Comparison of ENCODE assay signal across 1 fruit fly cellular context in genomic region chrX:3714020-3714419, dm6.
TF ChIP-seq lines count a peak whose summit lies in the region.

No protein-coding gene starts in this region.

TF ChIP-seq in whole organism, embryonic, 481 proteins besides CTCF, POLR2A, EP300 and RAD21 (continued from another document):
- TF ChIP-seq CG12071 (GFP tag; optimal IDR thresholded peaks at IDR 0.05; lab: Kevin White, UChicago) (no peak), ato (GFP tag; IDR thresholded peaks at IDR 0.05; lab: Robert Waterston, UW; ENCODE audit: partially characterized antibody) (no peak), CHES-1-like (GFP tag; optimal IDR thresholded peaks at IDR 0.05; lab: Kevin White, UChicago) (peak; percentile 30), ab (GFP tag; optimal IDR thresholded peaks at IDR 0.05; lab: Kevin White, UChicago) (no peak), chif (GFP tag; optimal IDR thresholded peaks at IDR 0.05; lab: Kevin White, UChicago) (peak in 1 of 2 experiments; percentile 9), HLH4C (GFP tag; IDR thresholded peaks at IDR 0.05; lab: Robert Waterston, UW; ENCODE audit: partially characterized antibody) (no peak), ash1 (GFP tag; optimal IDR thresholded peaks at IDR 0.05; lab: Kevin White, UChicago) (no peak), CG12391 (tag; optimal IDR thresholded peaks at IDR 0.05; lab: Kevin White, UChicago) (peak; percentile 47), Asciz (GFP tag; optimal IDR thresholded peaks at IDR 0.05; lab: Kevin White, UChicago) (no peak), knrl (GFP tag; IDR thresholded peaks at IDR 0.05; lab: Robert Waterston, UW; ENCODE audit: partially characterized antibody) (no peak), CG4404 (GFP tag; IDR thresholded peaks at IDR 0.05; lab: Robert Waterston, UW) (no peak), CG4617 (GFP tag; optimal IDR thresholded peaks at IDR 0.05; lab: Kevin White, UChicago; ENCODE audit: borderline replicate concordance) (no peak), zen2 (GFP tag; IDR thresholded peaks at IDR 0.05; lab: Robert Waterston, UW; ENCODE audit: partially characterized antibody) (no peak), maf-S (GFP tag; optimal IDR thresholded peaks at IDR 0.05; lab: Kevin White, UChicago) (no peak), CG2199 (GFP tag; IDR thresholded peaks at IDR 0.05; lab: Robert Waterston, UW) (no peak), trem (tag; optimal IDR thresholded peaks at IDR 0.05; lab: Kevin White, UChicago) (no peak), al (GFP tag; IDR thresholded peaks at IDR 0.05; lab: Robert Waterston, UW) (no peak), wek (GFP tag; optimal IDR thresholded peaks at IDR 0.05; lab: Kevin White, UChicago) (no peak), abd-A (tag; optimal IDR thresholded peaks at IDR 0.05; lab: Kevin White, UChicago) (no peak), CG17385 (GFP tag; optimal IDR thresholded peaks at IDR 0.05; lab: Kevin White, UChicago) (peak; percentile 41), shn (GFP tag; optimal IDR thresholded peaks at IDR 0.05; lab: Kevin White, UChicago) (no peak), CrebB (tag; optimal IDR thresholded peaks at IDR 0.05; lab: Kevin White, UChicago) (no peak), CG17829 (tag; optimal IDR thresholded peaks at IDR 0.05; lab: Kevin White, UChicago) (no peak), CG3407 (GFP tag; optimal IDR thresholded peaks at IDR 0.05; lab: Kevin White, UChicago) (peak; percentile 16), pho (GFP tag; optimal IDR thresholded peaks at IDR 0.05; lab: Kevin White, UChicago) (peak; percentile 22), Drgx (GFP tag; IDR thresholded peaks at IDR 0.05; lab: Robert Waterston, UW) (peak; percentile 75), sim (GFP tag; IDR thresholded peaks at IDR 0.05; lab: Robert Waterston, UW) (no peak), CG16813 (GFP tag; IDR thresholded peaks at IDR 0.05; lab: Robert Waterston, UW; ENCODE audit: partially characterized antibody) (no peak), mirr (GFP tag; optimal IDR thresholded peaks at IDR 0.05; lab: Kevin White, UChicago) (no peak), CG11504 (tag; optimal IDR thresholded peaks at IDR 0.05; lab: Kevin White, UChicago) (peak; percentile 69), h (optimal IDR thresholded peaks at IDR 0.05; lab: Kevin White, UChicago) (no peak), bigmax (GFP tag; optimal IDR thresholded peaks at IDR 0.05; lab: Kevin White, UChicago) (no peak), sc (optimal IDR thresholded peaks at IDR 0.05; lab: Kevin White, UChicago) (no peak), sc (GFP tag; optimal IDR thresholded peaks at IDR 0.05; lab: Kevin White, UChicago) (no peak), Side (GFP tag; optimal IDR thresholded peaks at IDR 0.05; lab: Kevin White, UChicago) (peak; percentile 23), grau (tag; optimal IDR thresholded peaks at IDR 0.05; lab: Kevin White, UChicago) (peak; percentile 92), ac (GFP tag; optimal IDR thresholded peaks at IDR 0.05; lab: Kevin White, UChicago) (no peak), dm (GFP tag; optimal IDR thresholded peaks at IDR 0.05; lab: Kevin White, UChicago) (no peak), rib (GFP tag; IDR thresholded peaks at IDR 0.05; lab: Robert Waterston, UW) (no peak), mam (GFP tag; optimal IDR thresholded peaks at IDR 0.05; lab: Kevin White, UChicago) (peak; percentile 18), gcm (GFP tag; optimal IDR thresholded peaks at IDR 0.05; lab: Kevin White, UChicago) (peak; percentile 39), ATbp (GFP tag; optimal IDR thresholded peaks at IDR 0.05; lab: Kevin White, UChicago) (peak; percentile 30), Hr51 (GFP tag; optimal IDR thresholded peaks at IDR 0.05; lab: Kevin White, UChicago) (peak in 1 of 2 experiments; percentile 69), CG11695 (GFP tag; IDR thresholded peaks at IDR 0.05; lab: Robert Waterston, UW) (peak; percentile 32; the same call in 1 of the 3 replicates), crol (GFP tag; IDR thresholded peaks at IDR 0.05; lab: Robert Waterston, UW) (no peak), klu (GFP tag; IDR thresholded peaks at IDR 0.05; lab: Robert Waterston, UW) (no peak), hbn (GFP tag; IDR thresholded peaks at IDR 0.05; lab: Robert Waterston, UW; ENCODE audit: partially characterized antibody) (no peak), CG1024 (GFP tag; IDR thresholded peaks at IDR 0.05; lab: Robert Waterston, UW) (no peak), emc (GFP tag; optimal IDR thresholded peaks at IDR 0.05; lab: Kevin White, UChicago) (no peak), pzg (GFP tag; optimal IDR thresholded peaks at IDR 0.05; lab: Kevin White, UChicago) (no peak), CG7372 (GFP tag; IDR thresholded peaks at IDR 0.05; lab: Robert Waterston, UW) (no peak), CG18619 (GFP tag; optimal IDR thresholded peaks at IDR 0.05; lab: Kevin White, UChicago) (peak; percentile 23), CG2120 (GFP tag; optimal IDR thresholded peaks at IDR 0.05; lab: Kevin White, UChicago) (peak; percentile 62), Vsx1 (GFP tag; optimal IDR thresholded peaks at IDR 0.05; lab: Kevin White, UChicago) (no peak), da (GFP tag; optimal IDR thresholded peaks at IDR 0.05; lab: Kevin White, UChicago) (no peak), pfk (GFP tag; optimal IDR thresholded peaks at IDR 0.05; lab: Kevin White, UChicago) (no peak), CG8924 (tag; optimal IDR thresholded peaks at IDR 0.05; lab: Kevin White, UChicago) (peak; percentile 54), CG2202 (tag; optimal IDR thresholded peaks at IDR 0.05; lab: Kevin White, UChicago) (no peak), nom (GFP tag; optimal IDR thresholded peaks at IDR 0.05; lab: Kevin White, UChicago) (no peak), Ets97D (GFP tag; optimal IDR thresholded peaks at IDR 0.05; lab: Kevin White, UChicago) (no peak), CkIIα-i1 (GFP tag; IDR thresholded peaks at IDR 0.05; lab: Robert Waterston, UW) (no peak), NC2α (GFP tag; optimal IDR thresholded peaks at IDR 0.05; lab: Kevin White, UChicago) (no peak), pb (GFP tag; optimal IDR thresholded peaks at IDR 0.05; lab: Kevin White, UChicago) (no peak), CG1792 (GFP tag; optimal IDR thresholded peaks at IDR 0.05; lab: Kevin White, UChicago) (no peak), seq (GFP tag; IDR thresholded peaks at IDR 0.05; lab: Robert Waterston, UW) (0 out of 2 replicates have a peak, but pooled peaks have one; percentile 35), CG6254 (GFP tag; optimal IDR thresholded peaks at IDR 0.05; lab: Kevin White, UChicago) (no peak), cg (GFP tag; optimal IDR thresholded peaks at IDR 0.05; lab: Kevin White, UChicago) (peak; percentile 28), CG1602 (GFP tag; optimal IDR thresholded peaks at IDR 0.05; lab: Kevin White, UChicago) (no peak), gro (GFP tag; optimal IDR thresholded peaks at IDR 0.05; lab: Kevin White, UChicago) (no peak), btn (GFP tag; optimal IDR thresholded peaks at IDR 0.05; lab: Kevin White, UChicago) (no peak), Jarid2 (GFP tag; optimal IDR thresholded peaks at IDR 0.05; lab: Kevin White, UChicago) (no peak), sug (tag; optimal IDR thresholded peaks at IDR 0.05; lab: Kevin White, UChicago) (peak; percentile 2), gfzf (GFP tag; optimal IDR thresholded peaks at IDR 0.05; lab: Kevin White, UChicago) (no peak), repo (GFP tag; optimal IDR thresholded peaks at IDR 0.05; lab: Kevin White, UChicago) (no peak), Dref (GFP tag; IDR thresholded peaks at IDR 0.05; lab: Robert Waterston, UW) (no peak), Chrac-16 (GFP tag; optimal IDR thresholded peaks at IDR 0.05; lab: Kevin White, UChicago) (peak; percentile 28), jing (GFP tag; optimal IDR thresholded peaks at IDR 0.05; lab: Kevin White, UChicago) (no peak), sisA (GFP tag; IDR thresholded peaks at IDR 0.05; lab: Robert Waterston, UW) (no peak), CG5245 (GFP tag; optimal IDR thresholded peaks at IDR 0.05; lab: Kevin White, UChicago) (no peak), ap (GFP tag; IDR thresholded peaks at IDR 0.05; lab: Robert Waterston, UW) (no peak), CG8478 (optimal IDR thresholded peaks at IDR 0.05; lab: Kevin White, UChicago) (no peak), Dbx (GFP tag; IDR thresholded peaks at IDR 0.05; lab: Robert Waterston, UW) (0 out of 3 replicates have a peak, but pooled peaks have one; percentile 20), CG10462 (GFP tag; optimal IDR thresholded peaks at IDR 0.05; lab: Kevin White, UChicago) (no peak), CG14667 (GFP tag; IDR thresholded peaks at IDR 0.05; lab: Robert Waterston, UW) (no peak), Fer3 (tag; optimal IDR thresholded peaks at IDR 0.05; lab: Kevin White, UChicago) (peak; percentile 24), CG4820 (GFP tag; optimal IDR thresholded peaks at IDR 0.05; lab: Kevin White, UChicago) (no peak), Eip74EF (GFP tag; optimal IDR thresholded peaks at IDR 0.05; lab: Kevin White, UChicago) (peak in 1 of 2 experiments; percentile 14), CG4424 (GFP tag; optimal IDR thresholded peaks at IDR 0.05; lab: Kevin White, UChicago) (no peak), CG34376 (GFP tag; optimal IDR thresholded peaks at IDR 0.05; lab: Kevin White, UChicago) (no peak), CG17361 (GFP tag; IDR thresholded peaks at IDR 0.05; lab: Robert Waterston, UW) (0 out of 3 replicates have a peak, but pooled peaks have one; percentile 40), jumu (GFP tag; optimal IDR thresholded peaks at IDR 0.05; lab: Kevin White, UChicago) (peak; percentile 34), danr (GFP tag; IDR thresholded peaks at IDR 0.05; lab: Robert Waterston, UW) (no peak), CG14050 (GFP tag; IDR thresholded peaks at IDR 0.05; lab: Robert Waterston, UW) (peak; percentile 34; the same call in 1 of the 3 replicates), CG3847 (GFP tag; IDR thresholded peaks at IDR 0.05; lab: Robert Waterston, UW) (0 out of 2 replicates have a peak, but pooled peaks have one; percentile 31), inv (GFP tag; IDR thresholded peaks at IDR 0.05; lab: Robert Waterston, UW; ENCODE audit: partially characterized antibody) (no peak), caup (GFP tag; optimal IDR thresholded peaks at IDR 0.05; lab: Kevin White, UChicago; ENCODE audit: severe bottlenecking) (no peak), tin (GFP tag; optimal IDR thresholded peaks at IDR 0.05; lab: Kevin White, UChicago) (peak; percentile 0), CG9817 (tag; optimal IDR thresholded peaks at IDR 0.05; lab: Kevin White, UChicago) (peak; percentile 49), CG2712 (tag; optimal IDR thresholded peaks at IDR 0.05; lab: Kevin White, UChicago) (peak; percentile 38), Spps (tag; optimal IDR thresholded peaks at IDR 0.05; lab: Kevin White, UChicago) (no peak), CG30020 (tag; optimal IDR thresholded peaks at IDR 0.05; lab: Kevin White, UChicago) (no peak), CG6765 (GFP tag; optimal IDR thresholded peaks at IDR 0.05; lab: Kevin White, UChicago) (no peak), eve (GFP tag; optimal IDR thresholded peaks at IDR 0.05; lab: Kevin White, UChicago) (no peak), Kr (GFP tag; optimal IDR thresholded peaks at IDR 0.05; lab: Kevin White, UChicago) (no peak), ttk (GFP tag; IDR thresholded peaks at IDR 0.05; lab: Robert Waterston, UW) (no peak), CG7963 (GFP tag; IDR thresholded peaks at IDR 0.05; lab: Robert Waterston, UW; ENCODE audit: partially characterized antibody) (no peak), Six4 (GFP tag; optimal IDR thresholded peaks at IDR 0.05; lab: Kevin White, UChicago) (no peak), CG8944 (GFP tag; optimal IDR thresholded peaks at IDR 0.05; lab: Kevin White, UChicago) (peak; percentile 18), p53 (GFP tag; optimal IDR thresholded peaks at IDR 0.05; lab: Kevin White, UChicago) (no peak), ssp (GFP tag; IDR thresholded peaks at IDR 0.05; lab: Robert Waterston, UW) (no peak), Ssrp (tag; optimal IDR thresholded peaks at IDR 0.05; lab: Kevin White, UChicago) (peak; percentile 21), tio (GFP tag; optimal IDR thresholded peaks at IDR 0.05; lab: Kevin White, UChicago) (peak; percentile 15), CG9215 (GFP tag; IDR thresholded peaks at IDR 0.05; lab: Robert Waterston, UW) (no peak), oc (tag; optimal IDR thresholded peaks at IDR 0.05; lab: Kevin White, UChicago) (no peak), Sry-δ (GFP tag; optimal IDR thresholded peaks at IDR 0.05; lab: Kevin White, UChicago) (no peak), CG14860 (GFP tag; IDR thresholded peaks at IDR 0.05; lab: Robert Waterston, UW; ENCODE audit: partially characterized antibody) (no peak), CG18262 (tag; optimal IDR thresholded peaks at IDR 0.05; lab: Kevin White, UChicago) (peak; percentile 40)
